Worm (Caenorhabditis elegans) whole organism, young adult: Measurements from ENCODE around the gene grk-1.

Experiments
- B0019.2 ChIP-seq: fragments of 200-800 bp; sonication (Bioruptor generic); conservative IDR thresholded peaks from 2 replicates; pipeline ENCODE4 v1.3.6; 2022; ENCODE audit warnings: missing genetic modification reagents, missing genetic modification characterization, missing compliant biosample characterization
- F33H1.4 ChIP-seq: fragments of 200-800 bp; sonication (Bioruptor generic); IDR thresholded peaks from 2 replicates; pipeline ENCODE4 v1.3.6; 2022; ENCODE audit warnings: missing genetic modification reagents, missing genetic modification characterization, missing compliant biosample characterization
- F52B5.7 ChIP-seq: sonication (generic microtip); optimal IDR thresholded peaks from 2 replicates; lab custom pipeline; 2016; ENCODE audit warnings: mild to moderate bottlenecking, missing genetic modification characterization, missing compliant biosample characterization
- Y79H2A.3 ChIP-seq: fragments of 200-800 bp; sonication (Bioruptor generic); conservative IDR thresholded peaks from 2 replicates; pipeline ENCODE4 v1.3.6; 2022; ENCODE audit warnings: missing genetic modification reagents, missing genetic modification characterization, missing compliant biosample characterization
- akir-1 ChIP-seq: fragments of 200-800 bp; sonication (Bioruptor generic); optimal IDR thresholded peaks from 2 replicates; lab custom pipeline; 2018; ENCODE audit warnings: mild to moderate bottlenecking, missing genetic modification characterization, moderate library complexity, missing compliant biosample characterization
- ama-1 ChIP-seq, 3 experiments: fragments of 150-350 bp in 1 of 3; sonication (generic microtip) in 2 of 3; optimal IDR thresholded peaks; 2 replicates each; lab custom pipeline; 2014 to 2018; ENCODE audit warnings: missing biosample characterization in 2 of 3, missing genetic modification characterization in 2 of 3, missing genetic modification reagents in 2 of 3
- atf-7 ChIP-seq: sonication (generic microtip); optimal IDR thresholded peaks from 2 replicates; lab custom pipeline; 2017; ENCODE audit warnings: mild to moderate bottlenecking, missing genetic modification characterization, missing compliant biosample characterization
- athp-1 ChIP-seq: sonication (generic microtip); optimal IDR thresholded peaks from 2 replicates; lab custom pipeline; 2017; ENCODE audit warnings: mild to moderate bottlenecking, missing genetic modification characterization, missing compliant biosample characterization
- bed-1 ChIP-seq: fragments of 200-800 bp; sonication (Bioruptor generic); IDR thresholded peaks from 2 replicates; pipeline ENCODE4 v1.3.6; 2022; ENCODE audit warnings: missing genetic modification reagents, missing genetic modification characterization, missing compliant biosample characterization
- bed-2 ChIP-seq: fragments of 200-800 bp; sonication (Bioruptor generic); IDR thresholded peaks from 2 replicates; pipeline ENCODE4 v1.3.6; 2022; ENCODE audit warnings: missing genetic modification reagents, missing genetic modification characterization, missing compliant biosample characterization
- ccch-3 ChIP-seq: fragments of 200-800 bp; sonication (Bioruptor generic); optimal IDR thresholded peaks from 2 replicates; lab custom pipeline; 2018; ENCODE audit warnings: mild to moderate bottlenecking, missing genetic modification characterization, missing compliant biosample characterization
- cebp-1 ChIP-seq, 2 experiments: fragments of 200-800 bp in 1 of 2; sonication (Bioruptor generic) in 1 of 2; sonication (generic microtip) in 1 of 2; IDR thresholded peaks in 1 of 2; optimal IDR thresholded peaks in 1 of 2; 2 replicates each; pipeline versions ENCODE4 v1.3.6 to Lab custom; 2017 to 2022; ENCODE audit warnings: missing compliant biosample characterization in 2 of 2, missing genetic modification characterization in 2 of 2, mild to moderate bottlenecking in 1 of 2, missing genetic modification reagents in 1 of 2, moderate library complexity in 1 of 2
- ceh-27 ChIP-seq: fragments of 200-800 bp; sonication (Bioruptor generic); optimal IDR thresholded peaks from 2 replicates; lab custom pipeline; 2018; ENCODE audit warnings: mild to moderate bottlenecking, missing genetic modification characterization, moderate library complexity, missing compliant biosample characterization
- chd-7 ChIP-seq: sonication (generic microtip); optimal IDR thresholded peaks from 2 replicates; lab custom pipeline; 2016; ENCODE audit warnings: mild to moderate bottlenecking, missing genetic modification characterization, moderate library complexity, missing compliant biosample characterization
- dpl-1 ChIP-seq: fragments of 150-350 bp; optimal IDR thresholded peaks from 2 replicates; lab custom pipeline; 2014; ENCODE audit warnings: missing biosample characterization, missing genetic modification reagents, missing genetic modification characterization
- egrh-3 ChIP-seq: fragments of 200-800 bp; sonication (Bioruptor generic); IDR thresholded peaks from 2 replicates; pipeline ENCODE4 v1.3.6; 2022; ENCODE audit warnings: missing genetic modification reagents, missing genetic modification characterization, missing compliant biosample characterization
- ekl-4 ChIP-seq: fragments of 200-800 bp; sonication (Bioruptor generic); IDR thresholded peaks from 2 replicates; pipeline ENCODE4 v1.3.6; 2022; ENCODE audit warnings: missing genetic modification reagents, missing genetic modification characterization, missing compliant biosample characterization
- him-1 ChIP-seq: sonication (generic microtip); optimal IDR thresholded peaks from 2 replicates; lab custom pipeline; 2016; ENCODE audit warnings: missing genotype, missing genetic modification reagents, missing genetic modification characterization, missing compliant biosample characterization
- hlh-12 ChIP-seq: sonication (generic microtip); optimal IDR thresholded peaks from 2 replicates; lab custom pipeline; 2016; ENCODE audit warnings: missing genetic modification characterization, missing compliant biosample characterization
- hlh-26 ChIP-seq: fragments of 200-800 bp; sonication (Bioruptor generic); conservative IDR thresholded peaks from 2 replicates; pipeline ENCODE4 v1.3.6; 2022; ENCODE audit warnings: missing genetic modification reagents, missing genetic modification characterization, missing compliant biosample characterization
- hmg-20 ChIP-seq: fragments of 200-800 bp; sonication (Bioruptor generic); IDR thresholded peaks from 2 replicates; pipeline ENCODE4 v1.3.6; 2022; ENCODE audit warnings: missing genetic modification reagents, missing genetic modification characterization, missing compliant biosample characterization
- lin-35 ChIP-seq, 3 experiments: fragments of 150-350 bp in 2 of 3; sonication (generic microtip) in 1 of 3; optimal IDR thresholded peaks; 2 replicates each; lab custom pipeline; 2014 to 2018; ENCODE audit warnings: missing biosample characterization in 3 of 3, missing genetic modification characterization in 3 of 3, missing genetic modification reagents in 3 of 3
- lin-54 ChIP-seq: fragments of 200-800 bp; sonication (Bioruptor generic); optimal IDR thresholded peaks from 2 replicates; lab custom pipeline; 2018; ENCODE audit warnings: mild to moderate bottlenecking, missing genetic modification characterization, missing compliant biosample characterization
- madf-8 ChIP-seq: fragments of 200-800 bp; sonication (Bioruptor generic); conservative IDR thresholded peaks from 2 replicates; pipeline ENCODE4 v1.3.6; 2022; ENCODE audit warnings: missing genetic modification reagents, missing genetic modification characterization, missing compliant biosample characterization
- mel-28 ChIP-seq: sonication (generic microtip); optimal IDR thresholded peaks from 2 replicates; lab custom pipeline; 2016; ENCODE audit warnings: borderline replicate concordance, mild to moderate bottlenecking, missing genetic modification characterization, missing compliant biosample characterization
- mxl-1 ChIP-seq: sonication (generic microtip); optimal IDR thresholded peaks from 2 replicates; lab custom pipeline; 2016; ENCODE audit warnings: missing genetic modification characterization, missing compliant biosample characterization
- nhr-120 ChIP-seq: fragments of 200-800 bp; sonication (Bioruptor generic); IDR thresholded peaks from 2 replicates; pipeline ENCODE4 v1.3.6; 2022; ENCODE audit warnings: missing genetic modification characterization, missing compliant biosample characterization
- nhr-179 ChIP-seq: sonication (generic microtip); optimal IDR thresholded peaks from 2 replicates; lab custom pipeline; 2016; ENCODE audit warnings: mild to moderate bottlenecking, missing genetic modification characterization, missing compliant biosample characterization
- nhr-80 ChIP-seq: sonication (generic microtip); optimal IDR thresholded peaks from 2 replicates; lab custom pipeline; 2016; ENCODE audit warnings: missing genetic modification characterization, missing compliant biosample characterization
- rec-8 ChIP-seq, 2 experiments: sonication (generic microtip); optimal IDR thresholded peaks; 2 replicates each; lab custom pipeline; 2016; ENCODE audit warnings: mild to moderate bottlenecking in 2 of 2, missing genetic modification characterization in 2 of 2, missing genetic modification reagents in 2 of 2, missing genotype in 2 of 2, missing biosample characterization in 1 of 2, missing compliant biosample characterization in 1 of 2, moderate library complexity in 1 of 2
- repo-1 ChIP-seq: sonication (generic microtip); optimal IDR thresholded peaks from 2 replicates; lab custom pipeline; 2017; ENCODE audit warnings: mild to moderate bottlenecking, missing genetic modification characterization, missing compliant biosample characterization
- sptf-2 ChIP-seq: fragments of 200-800 bp; sonication (Bioruptor generic); optimal IDR thresholded peaks from 2 replicates; lab custom pipeline; 2018; ENCODE audit warnings: mild to moderate bottlenecking, missing genetic modification characterization, missing compliant biosample characterization
- tbp1 ChIP-seq: fragments of 200-800 bp; sonication (Bioruptor generic); optimal IDR thresholded peaks from 2 replicates; lab custom pipeline; 2018; ENCODE audit warnings: mild to moderate bottlenecking, missing genetic modification characterization, missing compliant biosample characterization
- tbx-9 ChIP-seq: sonication (generic microtip); optimal IDR thresholded peaks from 2 replicates; lab custom pipeline; 2016; ENCODE audit warnings: borderline replicate concordance, missing genetic modification characterization, inconsistent platforms, missing compliant biosample characterization
- xnd-1 ChIP-seq: sonication (generic microtip); optimal IDR thresholded peaks from 2 replicates; lab custom pipeline; 2016; ENCODE audit warnings: missing genotype, missing genetic modification reagents, missing genetic modification characterization, missing compliant biosample characterization
- ztf-25 ChIP-seq: fragments of 200-800 bp; sonication (Bioruptor generic); IDR thresholded peaks from 2 replicates; pipeline ENCODE4 v1.3.6; 2022; ENCODE audit warnings: missing genetic modification reagents, missing genetic modification characterization, missing compliant biosample characterization
- ztf-26 ChIP-seq: sonication (generic microtip); optimal IDR thresholded peaks from 2 replicates; lab custom pipeline; 2017; ENCODE audit warnings: missing genetic modification characterization, missing compliant biosample characterization
- ztf-6 ChIP-seq: fragments of 200-800 bp; sonication (Bioruptor generic); IDR thresholded peaks from 2 replicates; pipeline ENCODE4 v1.3.6; 2022; ENCODE audit warnings: missing genetic modification reagents, missing genetic modification characterization, missing compliant biosample characterization

Gene grk-1

ce11 chrX:10017975-10018654, 19.1 kb upstream of the grk-1 start, which contains the start of gene F19C6.4 (continued):
- TF ChIP-seq tbx-9 (tag; lab: Kevin White, UChicago): no peak
- peak; percentile 10 for TF ChIP-seq chd-7 (tag; lab: Kevin White, UChicago)
- TF ChIP-seq egrh-3 (GFP tag; lab: Robert Waterston, UW): no peak
- TF ChIP-seq B0019.2 (GFP tag; lab: Robert Waterston, UW): no peak
- TF ChIP-seq him-1 (tag; lab: Kevin White, UChicago): peak; percentile 91
- no peak for TF ChIP-seq hlh-26 (GFP tag; lab: Robert Waterston, UW)
- TF ChIP-seq ekl-4 (GFP tag; lab: Robert Waterston, UW): no peak
- peak; percentile 10 for TF ChIP-seq hlh-12 (tag; lab: Kevin White, UChicago)
- TF ChIP-seq lin-35 (GFP tag; optimal IDR thresholded peaks at IDR 0.05; lab: Kevin White, UChicago): no peak

ce11 chrX:10009985-10010384, 11.0 kb upstream of the grk-1 start:
- TF ChIP-seq bed-1 (GFP tag; lab: Robert Waterston, UW) (no peak), rec-8 (tag; optimal IDR thresholded peaks at IDR 0.05; lab: Kevin White, UChicago) (no peak)

ce11 chrX:10008664-10009063, 9.7 kb upstream of the grk-1 start, which contains the start of gene F19C6.3:
Gene F19C6.3 (minus strand): TSS chrX:10008764.
- no peak for TF ChIP-seq mel-28 (tag; lab: Kevin White, UChicago)
- TF ChIP-seq hlh-26 (GFP tag; lab: Robert Waterston, UW): no peak

ce11 chrX:10000635-10001034, 1.6 kb upstream of the grk-1 start, which contains the start of gene F19C6.2:
Gene F19C6.2 (plus strand): TSS chrX:10000935.
- TF ChIP-seq F52B5.7 (tag; lab: Kevin White, UChicago) (no peak), Y79H2A.3 (GFP tag; lab: Robert Waterston, UW) (no peak), atf-7 (tag; lab: Kevin White, UChicago) (no peak), athp-1 (tag; lab: Kevin White, UChicago) (no peak), mxl-1 (tag; lab: Kevin White, UChicago) (no peak), ztf-6 (GFP tag; lab: Robert Waterston, UW) (no peak), nhr-80 (no peak)

- no peak for TF ChIP-seq nhr-120
- peak; percentile 99 for TF ChIP-seq egrh-3 (GFP tag; lab: Robert Waterston, UW)
- TF ChIP-seq lin-35 (GFP tag; optimal IDR thresholded peaks at IDR 0.05; lab: Kevin White, UChicago): peak in 1 of 3 experiments; percentile 62
- TF ChIP-seq akir-1: no peak
- peak; percentile 78 for TF ChIP-seq chd-7 (tag; lab: Kevin White, UChicago)
- no peak for TF ChIP-seq him-1 (tag; lab: Kevin White, UChicago)
- TF ChIP-seq hmg-20 (GFP tag; lab: Robert Waterston, UW): no peak
- no peak for TF ChIP-seq ztf-25
- TF ChIP-seq hlh-26 (GFP tag; lab: Robert Waterston, UW): no peak
- no peak for TF ChIP-seq bed-2 (GFP tag; lab: Robert Waterston, UW)
- peak; percentile 60 for TF ChIP-seq ceh-27
- no peak for TF ChIP-seq cebp-1 (GFP tag; IDR thresholded peaks at IDR 0.05; lab: Robert Waterston, UW)
- TF ChIP-seq cebp-1 (tag; optimal IDR thresholded peaks at IDR 0.05; lab: Kevin White, UChicago): peak; percentile 84
- TF ChIP-seq xnd-1 (tag; lab: Kevin White, UChicago): no peak
- TF ChIP-seq sptf-2: no peak
- peak; percentile 75 for TF ChIP-seq ztf-26 (tag; lab: Kevin White, UChicago)
- TF ChIP-seq madf-8 (GFP tag; lab: Robert Waterston, UW): no peak
- no peak for TF ChIP-seq ama-1 (optimal IDR thresholded peaks at IDR 0.05; lab: Kevin White, UChicago)
- TF ChIP-seq ama-1 (GFP tag; optimal IDR thresholded peaks at IDR 0.05; lab: Kevin White, UChicago): no peak
- TF ChIP-seq ccch-3: no peak
- no peak for TF ChIP-seq athp-1 (tag; lab: Kevin White, UChicago)
- no peak for TF ChIP-seq lin-54 (GFP tag; lab: Kevin White, UChicago)
- no peak for TF ChIP-seq dpl-1 (GFP tag; lab: Kevin White, UChicago)
- peak; percentile 5 for TF ChIP-seq tbp1 (GFP tag; lab: Kevin White, UChicago)
- TF ChIP-seq F33H1.4 (GFP tag; lab: Robert Waterston, UW): no peak
- TF ChIP-seq repo-1 (tag; lab: Kevin White, UChicago): peak; percentile 29
- TF ChIP-seq nhr-179: no peak
Measured at ce11 chrX:9999599-10000201, 692 bp upstream of the grk-1 start.
